Worm (Caenorhabditis elegans) whole organism, early embryonic: ENCODE measurements around the gene sdc-3.

Experiments used
- ama-1 ChIP-seq: fragments of 150-350 bp; optimal IDR thresholded peaks from 2 replicates; lab custom pipeline; 2014
- sea-1 ChIP-seq: fragments of 200-800 bp; sonication (Bioruptor generic); conservative IDR thresholded peaks from 2 replicates; pipeline ENCODE4 v1.3.6; 2022; ENCODE audit warnings: missing genetic modification characterization, missing compliant biosample characterization

- TF ChIP-seq ama-1 (lab: Kevin White, UChicago) (no peak), sea-1 (GFP tag; lab: Robert Waterston, UW) (no peak)
These were observed 3.7 kb upstream of the sdc-3 start for ce11 chrV:15051720-15052119.
